Fruit fly (Drosophila melanogaster): ENCODE data around the gene frc.

DNA sequence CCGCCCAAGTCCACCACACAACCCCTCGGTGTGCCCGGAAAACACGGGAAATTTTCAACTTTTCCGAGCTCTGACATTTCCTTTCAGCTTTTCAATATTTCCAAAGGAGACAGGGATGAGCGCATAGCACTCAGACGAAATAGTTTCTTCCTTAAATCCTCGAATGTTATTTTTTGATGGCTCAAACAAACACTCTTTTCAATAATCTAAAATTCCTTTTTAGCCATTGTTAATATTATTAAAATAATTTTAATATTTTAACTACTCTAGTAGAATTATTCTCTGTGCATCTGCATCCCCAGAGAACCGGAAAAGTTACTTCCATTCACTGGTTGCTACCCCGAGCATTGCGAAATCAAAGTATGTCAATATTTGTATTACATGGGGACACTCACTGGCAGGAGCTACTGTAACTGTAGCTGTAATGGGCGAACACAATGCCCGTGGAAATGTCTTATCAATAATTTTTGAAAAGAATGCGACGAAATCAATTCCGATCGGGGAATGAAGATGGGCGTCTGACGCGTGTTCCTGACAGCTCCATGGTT lies 24.8 kb upstream of the frc start:
- TF ChIP-seq CG11617 (GFP tag; optimal IDR thresholded peaks at IDR 0.05), result no peak
- TF ChIP-seq CG5204 (GFP tag; optimal IDR thresholded peaks at IDR 0.05), result no peak
- no peak for TF ChIP-seq bab1 (GFP tag; optimal IDR thresholded peaks at IDR 0.05)
- no peak for TF ChIP-seq toe (GFP tag; optimal IDR thresholded peaks at IDR 0.05)
